Fruit fly (Drosophila melanogaster) whole organism, embryonic: ENCODE results near the gene syd.
A peak's percentile ranks its signal among the peaks of the same experiment; 100 is the strongest.

ENCODE experiments used
- Asciz ChIP-seq: fragments of 200-800 bp; sonication (Bioruptor generic); optimal IDR thresholded peaks from 2 replicates; lab custom pipeline; 2017; ENCODE audit warnings: missing biosample characterization, mild to moderate bottlenecking, missing genetic modification characterization, missing genetic modification reagents
- Atf-2 ChIP-seq: fragments of 200-800 bp; sonication (Bioruptor generic); optimal IDR thresholded peaks from 2 replicates; lab custom pipeline; 2016; ENCODE audit warnings: missing biosample characterization, missing genetic modification characterization
- Atf6 ChIP-seq: fragments of 200-800 bp; sonication (Bioruptor generic); IDR thresholded peaks from 2 replicates; pipeline ENCODE4 v1.3.6; 2022; ENCODE audit warnings: missing biosample characterization, missing genetic modification characterization
- Awh ChIP-seq: fragments of 200-800 bp; sonication (Bioruptor generic); IDR thresholded peaks from 2 replicates; pipeline ENCODE4, ENCODE4 v1.3.6; 2022; ENCODE audit warnings: missing biosample characterization, missing genetic modification characterization
- Bdp1 ChIP-seq: fragments of 200-800 bp; sonication (Bioruptor generic); optimal IDR thresholded peaks from 3 replicates; lab custom pipeline; 2016; ENCODE audit warnings: missing biosample characterization, missing genetic modification characterization
- Bgb ChIP-seq: fragments of 200-800 bp; sonication (Bioruptor generic); IDR thresholded peaks from 2 replicates; pipeline ENCODE4 v1.3.6; 2022; ENCODE audit warnings: missing biosample characterization, missing genetic modification characterization; ENCODE audit not compliant: partially characterized antibody
- CG10462 ChIP-seq: fragments of 200-800 bp; sonication (Bioruptor generic); optimal IDR thresholded peaks from 2 replicates; lab custom pipeline; 2016; ENCODE audit warnings: missing biosample characterization, missing genetic modification characterization
- CG10543 ChIP-seq: fragments of 200-800 bp; sonication (Bioruptor generic); optimal IDR thresholded peaks from 3 replicates; lab custom pipeline; 2017; ENCODE audit warnings: missing biosample characterization, mild to moderate bottlenecking, missing genetic modification characterization, moderate library complexity
- CG12219 ChIP-seq: fragments of 200-800 bp; sonication (Bioruptor generic); optimal IDR thresholded peaks from 3 replicates; lab custom pipeline; 2018; ENCODE audit warnings: missing biosample characterization, mild to moderate bottlenecking, missing genetic modification characterization
- CG15073 ChIP-seq: fragments of 200-800 bp; sonication (Bioruptor generic); optimal IDR thresholded peaks from 2 replicates; lab custom pipeline; 2016; ENCODE audit warnings: missing biosample characterization, missing genetic modification characterization
- CG1529 ChIP-seq: fragments of 200-800 bp; sonication (Bioruptor generic); optimal IDR thresholded peaks from 3 replicates; lab custom pipeline; 2018; ENCODE audit warnings: missing biosample characterization, missing genetic modification characterization
- CG1602 ChIP-seq: fragments of 200-800 bp; sonication (Bioruptor generic); optimal IDR thresholded peaks from 3 replicates; lab custom pipeline; 2016; ENCODE audit warnings: missing biosample characterization, missing genetic modification characterization
- CG17186 ChIP-seq: fragments of 200-800 bp; sonication (Bioruptor generic); optimal IDR thresholded peaks from 3 replicates; lab custom pipeline; 2017; ENCODE audit warnings: missing biosample characterization, missing genetic modification reagents, missing genetic modification characterization
- CG2120 ChIP-seq: fragments of 200-800 bp; sonication (Bioruptor generic); optimal IDR thresholded peaks from 3 replicates; lab custom pipeline; 2016; ENCODE audit warnings: missing biosample characterization, missing genetic modification characterization
- CG31365 ChIP-seq: fragments of 200-800 bp; sonication (Bioruptor generic); optimal IDR thresholded peaks from 2 replicates; lab custom pipeline; 2018; ENCODE audit warnings: missing biosample characterization, mild to moderate bottlenecking, missing genetic modification characterization
- CG3995 ChIP-seq: fragments of 200-800 bp; sonication (Bioruptor generic); optimal IDR thresholded peaks from 3 replicates; lab custom pipeline; 2016; ENCODE audit warnings: missing biosample characterization, missing genetic modification characterization
- CG4282 ChIP-seq: fragments of 200-800 bp; sonication (Bioruptor generic); optimal IDR thresholded peaks from 2 replicates; lab custom pipeline; 2016; ENCODE audit warnings: missing biosample characterization, missing genetic modification characterization
- CG4360 ChIP-seq: fragments of 200-800 bp; sonication (Bioruptor generic); IDR thresholded peaks from 2 replicates; pipeline ENCODE4 v1.3.6; 2022; ENCODE audit warnings: missing biosample characterization, missing genetic modification characterization
- CG9215 ChIP-seq: fragments of 200-800 bp; sonication (Bioruptor generic); IDR thresholded peaks from 2 replicates; pipeline ENCODE4 v1.3.6; 2022; ENCODE audit warnings: missing biosample characterization, missing genetic modification characterization
- CG9437 ChIP-seq: fragments of 200-800 bp; sonication (Bioruptor generic); optimal IDR thresholded peaks from 2 replicates; lab custom pipeline; 2018; ENCODE audit warnings: missing biosample characterization, mild to moderate bottlenecking, missing genetic modification characterization
- Dad ChIP-seq: fragments of 200-800 bp; sonication (Bioruptor generic); optimal IDR thresholded peaks from 3 replicates; lab custom pipeline; 2016; ENCODE audit warnings: missing biosample characterization, missing genetic modification characterization
- Dip2 ChIP-seq: fragments of 200-800 bp; sonication (Bioruptor generic); IDR thresholded peaks from 2 replicates; pipeline ENCODE4 v1.3.6; 2022; ENCODE audit warnings: missing biosample characterization, missing genetic modification characterization
- Eip74EF ChIP-seq, 2 experiments: fragments of 200-800 bp in 1 of 2; fragments of >200 bp in 1 of 2; sonication (Bioruptor generic) in 1 of 2; optimal IDR thresholded peaks; 2 replicates each; lab custom pipeline; 2017 to 2019; ENCODE audit warnings: missing biosample characterization in 2 of 2, missing genetic modification characterization in 2 of 2, mild to moderate bottlenecking in 1 of 2, moderate library complexity in 1 of 2
- HLH4C ChIP-seq: fragments of 200-800 bp; sonication (Bioruptor generic); IDR thresholded peaks from 3 replicates; pipeline ENCODE4 v1.3.6; 2022; ENCODE audit warnings: missing biosample characterization, missing genetic modification characterization; ENCODE audit not compliant: partially characterized antibody
- Hr51 ChIP-seq, 2 experiments: fragments of 200-800 bp; sonication (Bioruptor generic); optimal IDR thresholded peaks; 2 replicates in 1 of 2; 3 replicates in 1 of 2; lab custom pipeline; 2016 to 2018; ENCODE audit warnings: missing biosample characterization in 2 of 2, missing genetic modification characterization in 2 of 2, mild to moderate bottlenecking in 1 of 2, moderate library complexity in 1 of 2
- Kr ChIP-seq: fragments of 200-800 bp; sonication (Bioruptor generic); optimal IDR thresholded peaks from 2 replicates; lab custom pipeline; 2017; ENCODE audit warnings: missing biosample characterization, mild to moderate bottlenecking, missing genetic modification characterization
- Med ChIP-seq: fragments of 200-800 bp; sonication (Bioruptor generic); peaks from one replicate; lab custom pipeline; 2016; ENCODE audit warnings: missing biosample characterization, missing genetic modification characterization, mild to moderate bottlenecking, inconsistent platforms, moderate library complexity
- Mrtf ChIP-seq: fragments of 200-800 bp; sonication (Bioruptor generic); IDR thresholded peaks from 3 replicates; pipeline ENCODE4 v1.3.6; 2022; ENCODE audit warnings: missing biosample characterization, missing genetic modification characterization
- Optix ChIP-seq: fragments of 200-800 bp; sonication (Bioruptor generic); IDR thresholded peaks from 3 replicates; pipeline ENCODE4 v1.3.6; 2022; ENCODE audit warnings: missing biosample characterization, missing genetic modification characterization
- Rfx ChIP-seq: fragments of 200-800 bp; sonication (Bioruptor generic); IDR thresholded peaks from 2 replicates; pipeline ENCODE4 v1.3.6; 2022; ENCODE audit warnings: missing biosample characterization, missing genetic modification characterization
- Six4 ChIP-seq: fragments of 200-800 bp; sonication (Bioruptor generic); optimal IDR thresholded peaks from 2 replicates; lab custom pipeline; 2016; ENCODE audit warnings: missing biosample characterization, missing genetic modification characterization
- Sry-β ChIP-seq: fragments of 200-800 bp; sonication (Bioruptor generic); optimal IDR thresholded peaks from 2 replicates; lab custom pipeline; 2018; ENCODE audit warnings: missing biosample characterization, mild to moderate bottlenecking, missing genetic modification characterization, moderate library complexity
- Ssrp ChIP-seq: fragments of 200-800 bp; sonication (Bioruptor generic); optimal IDR thresholded peaks from 2 replicates; lab custom pipeline; 2018; ENCODE audit warnings: missing biosample characterization, mild to moderate bottlenecking, missing genetic modification characterization, moderate library complexity
- YL-1 ChIP-seq: fragments of 200-800 bp; sonication (Bioruptor generic); optimal IDR thresholded peaks from 3 replicates; lab custom pipeline; 2017; ENCODE audit warnings: missing biosample characterization, mild to moderate bottlenecking, missing genetic modification characterization
- bab2 ChIP-seq: fragments of 200-800 bp; sonication (Bioruptor generic); optimal IDR thresholded peaks from 2 replicates; lab custom pipeline; 2016; ENCODE audit warnings: missing biosample characterization, missing genetic modification characterization
- bbx ChIP-seq: fragments of 200-800 bp; sonication (Bioruptor generic); IDR thresholded peaks from 2 replicates; pipeline ENCODE4 v1.3.6; 2022; ENCODE audit warnings: missing biosample characterization, missing genetic modification characterization; ENCODE audit not compliant: partially characterized antibody
- br ChIP-seq: fragments of >200 bp; optimal IDR thresholded peaks from 2 replicates; lab custom pipeline; 2017
- ci ChIP-seq: fragments of 200-800 bp; sonication (Bioruptor generic); IDR thresholded peaks from 3 replicates; pipeline ENCODE4 v1.3.6; 2022; ENCODE audit warnings: missing biosample characterization, missing genetic modification characterization
- crc ChIP-seq: fragments of 200-800 bp; sonication (Bioruptor generic); optimal IDR thresholded peaks from 2 replicates; lab custom pipeline; 2016; ENCODE audit warnings: missing biosample characterization, missing genetic modification characterization
- esg ChIP-seq: fragments of 200-800 bp; sonication (Bioruptor generic); conservative IDR thresholded peaks from 2 replicates; pipeline ENCODE4 v1.3.6; 2022; ENCODE audit warnings: missing biosample characterization, missing genetic modification characterization
- exex ChIP-seq: fragments of 200-800 bp; sonication (Bioruptor generic); optimal IDR thresholded peaks from 4 replicates; lab custom pipeline; 2018; ENCODE audit warnings: missing biosample characterization, mild to moderate bottlenecking, missing genetic modification characterization, moderate library complexity
- fru ChIP-seq: fragments of >200 bp; optimal IDR thresholded peaks from 2 replicates; lab custom pipeline; 2017
- gt ChIP-seq: fragments of 200-800 bp; sonication (Bioruptor generic); IDR thresholded peaks from 2 replicates; pipeline ENCODE4 v1.3.6; 2022; ENCODE audit warnings: missing biosample characterization, missing genetic modification characterization
- kni ChIP-seq: fragments of 200-800 bp; sonication (Bioruptor generic); optimal IDR thresholded peaks from 3 replicates; lab custom pipeline; 2017; ENCODE audit warnings: mild to moderate bottlenecking, missing biosample characterization, missing genetic modification reagents, missing genetic modification characterization
- oc ChIP-seq: fragments of 200-800 bp; sonication (Bioruptor generic); optimal IDR thresholded peaks from 2 replicates; lab custom pipeline; 2018; ENCODE audit warnings: missing biosample characterization, mild to moderate bottlenecking, missing genetic modification characterization, moderate library complexity
- p53 ChIP-seq: fragments of 200-800 bp; sonication (Bioruptor generic); optimal IDR thresholded peaks from 2 replicates; lab custom pipeline; 2016; ENCODE audit warnings: missing biosample characterization, missing genetic modification characterization
- pfk ChIP-seq: fragments of 200-800 bp; sonication (Bioruptor generic); optimal IDR thresholded peaks from 2 replicates; lab custom pipeline; 2018; ENCODE audit warnings: missing biosample characterization, mild to moderate bottlenecking, missing genetic modification characterization, moderate library complexity
- pnt ChIP-seq: fragments of 200-800 bp; sonication (Bioruptor generic); optimal IDR thresholded peaks from 3 replicates; lab custom pipeline; 2016; ENCODE audit warnings: missing biosample characterization, missing genetic modification characterization
- sens ChIP-seq: fragments of 200-800 bp; sonication (Bioruptor generic); peaks from one replicate; lab custom pipeline; 2016; ENCODE audit warnings: missing biosample characterization, missing genetic modification characterization
- tap ChIP-seq: fragments of 200-800 bp; optimal IDR thresholded peaks from 3 replicates; lab custom pipeline; 2019; ENCODE audit warnings: missing biosample characterization, mild to moderate bottlenecking, missing genetic modification characterization, moderate library complexity
- tx ChIP-seq: fragments of 200-800 bp; sonication (Bioruptor generic); optimal IDR thresholded peaks from 2 replicates; lab custom pipeline; 2016; ENCODE audit warnings: missing biosample characterization, missing genetic modification characterization

The syd gene

DNA sequence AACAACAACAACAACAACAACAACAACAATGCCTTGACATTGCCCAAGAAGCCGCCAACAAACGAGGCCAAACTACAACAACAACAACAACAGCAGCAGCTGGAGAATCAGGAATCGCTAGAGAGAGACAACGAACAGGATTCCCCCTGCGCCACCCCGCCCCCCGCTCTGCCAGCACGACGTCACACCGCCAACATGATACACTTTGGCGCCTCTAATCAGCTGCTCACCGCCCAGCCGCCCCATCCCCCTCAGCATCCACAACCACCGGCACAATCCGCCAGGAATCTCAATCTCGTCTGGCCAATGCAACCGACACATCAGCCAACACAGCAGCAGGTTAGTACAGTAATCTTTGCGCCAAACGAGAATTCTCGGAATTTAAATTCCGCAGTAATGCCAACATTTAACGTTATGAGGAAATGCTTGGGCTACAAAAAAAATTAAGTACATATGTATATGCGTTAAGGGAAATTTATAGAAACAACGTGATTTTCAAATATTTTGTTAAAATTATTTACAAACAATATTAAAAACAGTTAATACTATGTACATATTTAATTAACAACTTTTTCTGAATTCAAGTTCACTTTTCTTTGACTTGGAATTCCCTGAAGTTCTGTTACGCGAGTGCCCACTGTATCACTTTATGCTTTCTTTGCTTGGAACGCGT lies 66.1 kb downstream of the syd start (continued):
- TF ChIP-seq p53, result no peak
- TF ChIP-seq HLH4C (GFP tag; lab: Robert Waterston, UW), result no peak
- TF ChIP-seq Kr, result no peak
- no peak for TF ChIP-seq oc (tag; lab: Kevin White, UChicago)
- TF ChIP-seq sens (GFP tag; lab: Kevin White, UChicago), result no peak
- no peak for TF ChIP-seq CG10462
- TF ChIP-seq tap, result no peak
- no peak for TF ChIP-seq Six4
- no peak for TF ChIP-seq esg (GFP tag; lab: Robert Waterston, UW)
- TF ChIP-seq Optix (GFP tag; lab: Robert Waterston, UW), result no peak
- TF ChIP-seq Ssrp, result peak; percentile 29
- no peak for TF ChIP-seq Asciz (GFP tag; lab: Kevin White, UChicago)
- TF ChIP-seq tx (GFP tag; lab: Kevin White, UChicago), result no peak
- no peak for TF ChIP-seq CG3995
- no peak for TF ChIP-seq Dip2 (GFP tag; lab: Robert Waterston, UW)
- no peak for TF ChIP-seq crc
- TF ChIP-seq Hr51 (GFP tag; optimal IDR thresholded peaks at IDR 0.05; lab: Kevin White, UChicago), result peak in 1 of 2 experiments; percentile 55
- TF ChIP-seq pnt, result no peak
- TF ChIP-seq Dad (GFP tag; lab: Kevin White, UChicago), result no peak
- no peak for TF ChIP-seq Med (GFP tag; lab: Kevin White, UChicago)
- TF ChIP-seq CG15073 (GFP tag; lab: Kevin White, UChicago), result no peak
- TF ChIP-seq CG9215, result 0 out of 2 replicates have a peak, but pooled peaks have one; percentile 29
- no peak for TF ChIP-seq exex
- TF ChIP-seq Bgb, result no peak
- no peak for TF ChIP-seq CG4282 (GFP tag; lab: Kevin White, UChicago)
- no peak for TF ChIP-seq Atf-2 (GFP tag; lab: Kevin White, UChicago)
- TF ChIP-seq ci, result peak; percentile 70; the same call in 1 of the 3 replicates
- TF ChIP-seq Atf6 (GFP tag; lab: Robert Waterston, UW), result no peak
- no peak for TF ChIP-seq bab2 (GFP tag; lab: Kevin White, UChicago)
- peak; percentile 39 for TF ChIP-seq CG1529 (GFP tag; lab: Kevin White, UChicago)
- TF ChIP-seq CG31365 (tag; lab: Kevin White, UChicago), result no peak
- TF ChIP-seq CG12219 (GFP tag; lab: Kevin White, UChicago), result peak; percentile 6
- no peak for TF ChIP-seq gt (GFP tag; lab: Robert Waterston, UW)
- TF ChIP-seq bbx, result no peak
- TF ChIP-seq br (lab: Kevin White, UChicago), result no peak
- TF ChIP-seq CG17186 (GFP tag; lab: Kevin White, UChicago), result no peak
- TF ChIP-seq kni (GFP tag; lab: Kevin White, UChicago), result no peak
- TF ChIP-seq Eip74EF (GFP tag; optimal IDR thresholded peaks at IDR 0.05; lab: Kevin White, UChicago), result peak in 1 of 2 experiments; percentile 18
- peak; percentile 11 for TF ChIP-seq CG1602 (GFP tag; lab: Kevin White, UChicago)
- peak; percentile 44 for TF ChIP-seq CG9437 (GFP tag; lab: Kevin White, UChicago)
- no peak for TF ChIP-seq CG10543 (GFP tag; lab: Kevin White, UChicago)
- TF ChIP-seq Bdp1, result no peak
- TF ChIP-seq YL-1 (GFP tag; lab: Kevin White, UChicago), result no peak
- TF ChIP-seq CG4360 (GFP tag; lab: Robert Waterston, UW), result peak; percentile 79
- no peak for TF ChIP-seq CG2120 (GFP tag; lab: Kevin White, UChicago)
- no peak for TF ChIP-seq fru
- TF ChIP-seq Rfx (GFP tag; lab: Robert Waterston, UW), result no peak
- TF ChIP-seq pfk (GFP tag; lab: Kevin White, UChicago), result no peak
- TF ChIP-seq Mrtf (GFP tag; lab: Robert Waterston, UW), result no peak
- peak; percentile 52; the same call in 1 of the 2 replicates for TF ChIP-seq Awh (GFP tag; lab: Robert Waterston, UW)
- TF ChIP-seq Sry-β (GFP tag; lab: Kevin White, UChicago), result no peak
